Worm (Caenorhabditis elegans) whole organism, L4/young adult: ENCODE data around the gene B0001.7.

Source experiments
- W03F9.2 ChIP-seq: fragments of 150-350 bp; optimal IDR thresholded peaks from 2 replicates; lab custom pipeline; 2014; ENCODE audit warnings: missing biosample characterization, missing genetic modification characterization
- dao-5 ChIP-seq: sonication (generic microtip); optimal IDR thresholded peaks from 2 replicates; lab custom pipeline; 2016; ENCODE audit warnings: missing genotype, missing genetic modification characterization, moderate library complexity, missing compliant biosample characterization
- him-1 ChIP-seq: sonication (generic microtip); optimal IDR thresholded peaks from 2 replicates; lab custom pipeline; 2016; ENCODE audit warnings: missing genotype, missing genetic modification reagents, missing genetic modification characterization, missing compliant biosample characterization

The B0001.7 gene

DNA sequence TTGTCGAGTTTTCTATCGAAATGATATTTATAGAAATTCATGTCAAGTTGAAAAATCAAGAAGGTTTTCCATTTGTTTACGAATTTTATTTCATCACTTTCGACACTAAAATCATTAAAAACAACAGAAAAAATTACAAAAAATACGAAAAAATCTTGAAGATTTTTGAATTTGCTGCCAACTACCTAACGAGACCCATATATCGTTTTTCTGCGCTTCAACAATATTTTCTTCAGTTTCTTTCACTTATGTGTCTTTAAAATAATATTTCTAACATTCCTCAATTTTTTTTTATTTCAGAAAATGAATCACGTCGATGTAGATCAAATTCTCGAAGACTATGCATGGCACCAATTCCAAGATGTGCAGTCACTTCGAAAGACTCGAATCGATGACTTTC lies 24.8 kb downstream of the B0001.7 start, which contains the start of gene lin-24:
Gene lin-24, plus strand, starts transcription at position 301 of the 400 bp plus-strand sequence.
- TF ChIP-seq W03F9.2 (tag; lab: Kevin White, UChicago) (no peak), dao-5 (no peak), him-1 (tag; lab: Kevin White, UChicago) (no peak)

DNA sequence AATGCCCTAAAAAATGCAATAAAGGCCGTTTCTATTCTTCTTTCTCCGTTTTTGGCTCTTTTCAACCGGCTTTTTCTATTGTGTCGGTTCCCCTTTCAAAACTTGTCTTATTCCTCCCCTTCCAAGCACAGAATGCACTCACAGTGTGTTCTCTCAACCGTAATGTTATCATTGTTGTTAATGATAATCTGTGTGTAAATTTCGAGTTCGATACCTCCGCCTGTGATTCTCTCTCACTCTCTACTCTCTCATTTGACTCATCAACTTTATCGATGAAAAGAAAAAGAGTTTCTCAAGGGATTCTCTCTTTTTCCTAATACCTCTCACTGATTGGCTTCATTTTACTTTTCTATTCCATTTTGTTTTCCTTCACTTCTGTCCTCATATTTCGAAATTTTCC lies 25.3 kb downstream of the B0001.7 start:
- no peak for TF ChIP-seq dao-5
- TF ChIP-seq him-1 (tag; lab: Kevin White, UChicago), result no peak
- TF ChIP-seq W03F9.2 (tag; lab: Kevin White, UChicago), result no peak

DNA sequence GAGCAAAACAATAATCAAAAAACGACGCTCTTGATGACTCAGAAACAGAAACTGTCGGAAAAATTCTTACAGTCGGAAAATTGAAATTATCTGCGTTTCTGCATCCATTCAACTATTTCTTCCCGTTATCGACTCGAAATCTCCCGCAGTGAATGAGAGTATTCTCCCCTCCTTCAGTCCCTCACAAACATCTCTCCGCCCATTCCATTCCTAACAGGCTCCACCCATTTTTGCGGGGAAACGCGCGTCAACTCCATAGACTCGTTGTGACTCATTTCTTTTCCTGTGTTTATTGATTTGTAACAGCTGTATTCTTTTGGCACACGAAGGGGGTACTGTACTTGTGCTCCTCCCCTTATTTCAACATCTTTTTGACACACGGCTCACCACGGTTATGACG lies 26.2 kb downstream of the B0001.7 start:
- no peak for TF ChIP-seq W03F9.2 (tag; lab: Kevin White, UChicago)
- no peak for TF ChIP-seq him-1 (tag; lab: Kevin White, UChicago)
- TF ChIP-seq dao-5, result no peak

DNA sequence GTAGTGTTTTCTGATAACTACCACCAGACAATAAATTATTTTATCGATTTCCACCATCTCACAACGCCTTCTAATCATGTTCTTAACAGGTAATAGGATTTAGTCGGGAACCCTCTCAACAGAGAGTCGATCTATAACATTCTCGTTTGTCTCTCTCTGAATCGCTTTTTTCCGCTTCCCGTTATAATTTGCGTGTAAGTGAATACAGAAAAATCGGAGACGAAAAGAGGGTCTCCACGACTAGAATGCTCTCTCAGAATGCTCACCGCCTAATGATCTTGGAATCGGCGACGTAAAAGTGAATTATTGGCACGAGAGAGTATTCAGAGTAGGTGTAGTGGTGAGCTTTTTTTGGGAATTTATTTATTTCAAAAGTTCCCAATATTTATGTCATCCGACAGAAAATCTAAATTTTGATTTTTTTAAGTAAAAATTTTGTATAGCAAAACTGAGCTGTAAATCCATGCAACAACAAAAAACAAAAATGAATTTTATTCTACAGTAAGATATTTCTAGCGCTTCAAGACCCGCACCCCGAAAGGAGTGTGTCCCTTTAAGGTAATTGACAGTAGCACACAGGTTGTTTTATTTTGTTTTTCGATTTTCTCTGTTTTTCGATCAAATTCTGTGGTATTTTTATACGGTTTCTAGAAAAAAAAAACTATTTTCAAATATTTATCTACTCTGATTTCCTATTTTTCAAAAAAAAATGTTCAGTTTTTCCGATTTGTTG lies 27.1 kb downstream of the B0001.7 start:
- TF ChIP-seq dao-5, result no peak
- no peak for TF ChIP-seq W03F9.2 (tag; lab: Kevin White, UChicago)
- TF ChIP-seq him-1 (tag; lab: Kevin White, UChicago), result no peak

DNA sequence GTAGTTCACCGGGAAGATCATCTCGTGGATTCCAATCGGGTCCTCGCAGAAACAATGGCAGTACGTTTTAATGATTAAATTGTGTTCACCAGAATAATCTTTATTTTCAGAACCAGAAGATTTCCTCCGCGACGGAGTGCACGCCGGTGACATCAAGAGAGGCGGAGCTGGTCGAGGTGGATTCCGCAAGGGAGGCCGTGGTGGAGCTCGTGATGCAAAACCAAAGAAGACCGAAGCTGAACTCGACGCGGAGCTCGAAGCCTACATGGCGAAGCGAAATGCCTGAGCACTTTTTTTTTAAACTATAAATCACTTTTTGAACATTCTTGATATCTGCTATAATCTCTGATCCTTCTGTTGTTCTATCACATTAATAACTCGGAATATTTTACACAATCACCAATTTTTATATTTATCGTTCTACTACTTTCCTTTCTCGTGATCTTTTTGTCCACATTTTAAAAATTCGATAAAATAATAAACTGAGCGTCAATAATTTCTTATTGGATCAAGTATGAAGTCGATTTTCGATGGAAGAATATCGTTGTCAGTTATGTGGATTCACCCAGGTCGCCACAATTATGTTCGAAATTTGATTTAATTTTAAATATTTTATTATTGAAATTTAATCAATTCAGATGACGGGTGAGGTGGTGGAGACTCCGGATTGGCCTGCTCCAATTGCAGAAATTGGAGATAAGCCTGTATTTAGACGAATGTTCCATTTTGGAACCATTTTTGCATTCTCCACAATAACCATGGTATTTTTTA lies 29.5 kb downstream of the B0001.7 start, which contains the start of gene dhhc-6:
Gene dhhc-6, plus strand, starts transcription at position 639 of the 771 bp plus-strand sequence.
- TF ChIP-seq W03F9.2 (tag; lab: Kevin White, UChicago) (no peak), dao-5 (no peak), him-1 (tag; lab: Kevin White, UChicago) (no peak)

DNA sequence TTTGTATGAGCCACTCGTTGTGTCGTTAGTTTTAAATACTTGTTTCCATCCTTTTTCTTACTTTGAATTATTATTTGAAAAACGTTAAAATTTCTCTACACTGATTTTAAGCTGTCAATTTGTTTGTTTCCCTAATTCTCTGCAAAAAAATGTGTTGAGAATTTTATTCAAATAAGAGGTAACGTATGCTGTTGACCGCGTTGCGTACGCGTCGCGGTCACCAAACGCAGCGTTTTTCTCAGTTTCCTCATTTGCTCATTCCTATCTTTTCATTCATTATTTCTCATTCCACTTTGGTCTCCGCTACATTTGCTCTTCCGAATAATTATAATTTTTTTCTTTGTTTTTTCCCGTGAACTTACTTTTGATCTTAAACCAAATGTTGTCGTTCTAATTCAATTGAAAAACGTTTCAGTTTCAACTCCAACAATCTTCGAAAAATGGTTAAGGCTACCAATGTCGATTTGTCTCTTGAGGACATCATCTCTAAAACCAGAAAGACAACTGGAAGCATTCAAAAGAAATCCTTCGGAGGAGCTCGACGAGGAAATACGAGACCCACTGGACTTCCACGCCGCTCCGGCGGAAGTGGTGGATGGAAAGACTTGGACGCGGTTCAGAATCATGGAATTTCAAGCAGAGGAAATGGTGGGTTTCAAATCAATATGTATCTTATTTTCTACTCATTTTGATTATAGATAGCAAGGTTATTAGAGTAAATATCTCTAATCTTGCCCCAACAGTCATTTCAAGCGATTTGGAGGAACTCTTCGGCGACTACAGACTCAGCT lies 31.0 kb downstream of the B0001.7 start, which contains the start of gene aly-3:
Gene aly-3, plus strand, starts transcription at position 409 of the 791 bp plus-strand sequence.
- no peak for TF ChIP-seq W03F9.2 (tag; lab: Kevin White, UChicago)
- TF ChIP-seq him-1 (tag; lab: Kevin White, UChicago), result no peak
- no peak for TF ChIP-seq dao-5

DNA sequence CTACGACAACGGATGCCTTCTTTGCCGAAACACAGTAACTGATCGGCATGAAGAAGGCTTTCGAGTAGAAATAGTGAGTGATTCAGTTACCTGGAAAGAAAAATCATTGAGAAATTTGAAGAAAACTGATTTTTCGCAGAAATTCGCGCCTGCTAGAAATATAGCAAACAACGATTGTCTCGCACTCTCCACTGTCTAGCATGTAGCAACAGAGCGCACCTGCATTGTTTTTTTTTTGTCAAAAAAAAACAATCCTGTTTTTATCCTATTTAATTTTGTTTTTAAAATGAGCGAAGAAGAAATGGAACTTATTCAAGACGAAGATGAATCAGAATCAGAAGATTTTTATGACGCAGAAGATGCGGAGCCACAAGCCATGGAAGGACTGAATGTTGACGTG lies 33.0 kb downstream of the B0001.7 start, which contains the start of the genes ddb-1 and M18.6:
Gene ddb-1, minus strand, starts transcription at position 90 of the 400 bp plus-strand sequence.
Gene M18.6, plus strand, starts transcription at position 235 of the 400 bp plus-strand sequence.
- TF ChIP-seq W03F9.2 (tag; lab: Kevin White, UChicago) (peak; percentile 53), dao-5 (no peak)

DNA sequence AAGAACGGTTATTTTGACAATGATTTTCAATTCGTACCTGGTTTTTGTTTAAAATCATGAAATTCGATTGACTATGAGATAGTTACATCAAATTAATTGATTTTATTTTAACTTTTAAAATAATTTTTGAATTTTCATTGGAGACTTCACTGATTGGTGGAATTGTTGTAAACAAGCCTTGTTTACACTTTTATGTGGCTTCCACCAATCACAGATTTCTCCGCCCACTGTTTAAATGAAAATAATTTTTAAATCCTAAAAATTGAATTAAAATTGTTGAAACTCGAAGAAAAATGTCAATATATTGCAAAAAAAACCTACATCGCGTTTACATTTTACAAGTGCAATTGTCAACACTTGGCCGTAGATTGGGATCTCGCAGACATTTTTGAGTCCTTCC lies 33.5 kb downstream of the B0001.7 start:
- TF ChIP-seq him-1 (tag; lab: Kevin White, UChicago), result no peak
- TF ChIP-seq dao-5, result no peak
- no peak for TF ChIP-seq W03F9.2 (tag; lab: Kevin White, UChicago)

DNA sequence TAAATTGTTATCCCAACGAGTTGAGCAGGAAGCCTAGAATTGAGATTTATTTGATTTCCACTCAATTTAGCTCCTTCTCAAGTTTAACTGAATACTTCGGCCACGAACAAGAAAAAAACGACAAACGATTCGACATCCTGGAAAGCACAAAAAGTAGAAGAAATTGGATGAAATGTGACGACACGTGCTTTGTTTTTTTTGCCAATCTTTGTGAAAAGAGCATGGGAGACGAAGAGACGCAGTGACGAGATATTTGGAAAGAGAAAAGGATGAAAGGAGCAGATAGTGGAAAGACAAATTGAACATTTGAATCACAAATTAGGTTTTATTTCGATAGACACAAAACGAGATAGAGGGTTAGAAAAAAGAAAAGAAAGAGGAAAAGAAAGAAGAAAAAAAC lies 39.5 kb downstream of the B0001.7 start:
- TF ChIP-seq W03F9.2 (tag; lab: Kevin White, UChicago), result no peak
- TF ChIP-seq dao-5, result no peak
- TF ChIP-seq him-1 (tag; lab: Kevin White, UChicago), result no peak

DNA sequence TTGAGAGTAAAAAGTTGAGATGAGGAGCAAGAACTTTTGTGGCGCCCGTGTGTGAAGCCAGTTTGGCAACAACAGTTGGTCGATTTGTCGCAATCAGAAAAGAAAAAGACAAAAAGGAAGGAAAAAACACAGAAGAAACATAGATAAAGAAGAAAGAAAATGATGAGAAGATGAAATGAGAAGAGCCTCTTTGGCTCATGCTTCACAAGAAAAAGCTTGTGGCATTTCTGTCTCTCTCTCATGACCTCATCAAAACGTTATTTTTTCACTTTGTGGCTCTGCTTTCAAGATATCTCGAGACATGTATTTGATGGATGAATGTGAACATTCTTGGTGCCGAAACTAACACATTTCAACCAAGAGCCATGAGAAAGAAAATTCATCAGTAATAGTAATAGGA lies 41.0 kb downstream of the B0001.7 start:
- TF ChIP-seq dao-5 (no peak), W03F9.2 (tag; lab: Kevin White, UChicago) (no peak)

DNA sequence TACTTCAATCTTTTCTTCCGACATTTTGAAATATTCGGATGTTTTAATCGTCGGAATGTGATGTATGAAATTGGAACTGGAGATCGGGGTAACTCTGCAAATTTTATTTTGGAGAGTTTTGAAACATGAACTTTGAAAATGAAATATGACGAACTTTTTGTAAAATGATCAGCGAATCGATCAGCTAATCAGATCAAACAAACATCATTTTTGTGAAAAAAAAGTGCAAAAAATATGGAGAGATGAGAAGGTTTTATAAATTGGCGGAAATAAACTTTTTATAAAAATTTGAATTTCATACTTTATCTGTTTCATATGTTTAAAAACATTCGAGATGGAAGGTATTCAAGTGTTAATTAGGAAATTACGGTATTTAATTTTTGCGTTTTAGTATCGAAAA lies 42.6 kb downstream of the B0001.7 start, which contains the start of gene dlc-2:
Gene dlc-2, minus strand, starts transcription at position 101 of the 400 bp plus-strand sequence.
- no peak for TF ChIP-seq W03F9.2 (tag; lab: Kevin White, UChicago)
- no peak for TF ChIP-seq him-1 (tag; lab: Kevin White, UChicago)
- no peak for TF ChIP-seq dao-5

DNA sequence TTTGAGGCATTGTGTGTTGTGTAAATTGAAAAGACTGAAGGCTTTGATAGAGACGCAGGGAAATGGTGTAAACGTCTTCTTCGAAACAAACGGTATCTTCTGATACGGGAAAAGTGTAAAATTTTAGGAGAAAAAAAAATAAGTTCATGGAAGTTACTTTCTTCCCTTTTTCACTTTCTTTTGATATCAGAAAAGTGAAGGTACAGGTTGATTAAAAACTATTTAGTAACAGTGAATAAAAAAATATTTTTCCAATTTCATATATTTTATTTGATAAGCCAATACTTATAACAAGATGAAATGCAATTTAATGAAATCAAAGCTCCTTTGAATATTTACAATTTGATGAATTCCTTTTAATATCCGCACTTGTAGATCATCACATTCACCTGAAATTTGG lies 43.7 kb downstream of the B0001.7 start, which contains the start of gene col-129:
Gene col-129, minus strand, starts transcription at position 101 of the 400 bp plus-strand sequence.
- no peak for TF ChIP-seq him-1 (tag; lab: Kevin White, UChicago)
- TF ChIP-seq dao-5, result no peak
- no peak for TF ChIP-seq W03F9.2 (tag; lab: Kevin White, UChicago)

DNA sequence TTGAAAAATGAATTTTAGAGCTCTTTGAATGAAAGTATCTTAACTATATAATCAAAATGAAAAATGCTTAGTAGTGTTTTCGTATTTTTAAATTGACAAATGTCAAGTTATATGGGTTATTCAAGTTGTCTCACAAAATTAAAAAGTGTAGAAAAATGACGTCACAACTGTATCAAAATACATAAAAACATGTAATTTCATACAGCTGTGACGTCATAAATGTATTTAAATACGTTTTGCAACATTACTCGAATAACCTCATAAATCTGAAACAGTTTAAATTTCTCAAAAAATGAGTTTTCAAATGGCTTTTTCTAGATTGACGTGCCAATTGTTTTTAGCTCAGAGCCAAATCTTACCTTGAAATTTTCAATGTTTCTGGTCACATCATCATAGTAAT lies 44.3 kb downstream of the B0001.7 start:
- TF ChIP-seq him-1 (tag; lab: Kevin White, UChicago) (no peak), dao-5 (no peak), W03F9.2 (tag; lab: Kevin White, UChicago) (no peak)
